Worm (Caenorhabditis elegans) whole organism, L1 larva: Measurements from ENCODE around the gene ubc-7.

Source experiments
- C16A3.4 ChIP-seq: fragments of 150-350 bp; optimal IDR thresholded peaks from 2 replicates; lab custom pipeline; 2014; ENCODE audit warnings: missing biosample characterization, missing genetic modification characterization
- ama-1 ChIP-seq: fragments of 150-350 bp; optimal IDR thresholded peaks from 2 replicates; lab custom pipeline; 2014
- fkh-10 ChIP-seq: sonication (generic microtip); optimal IDR thresholded peaks from 2 replicates; lab custom pipeline; 2017; ENCODE audit warnings: missing biosample characterization, missing genetic modification reagents, missing genetic modification characterization
- lin-15B ChIP-seq: fragments of 150-350 bp; sonication (generic microtip); optimal IDR thresholded peaks from 3 replicates; lab custom pipeline; 2014; ENCODE audit warnings: missing biosample characterization, missing genetic modification characterization
- lin-35 ChIP-seq, 2 experiments: fragments of 150-350 bp; optimal IDR thresholded peaks; 2 replicates each; lab custom pipeline; 2014; ENCODE audit warnings: missing biosample characterization in 2 of 2, missing genetic modification characterization in 2 of 2, missing genetic modification reagents in 2 of 2
- lin-39 ChIP-seq: fragments of 150-350 bp; optimal IDR thresholded peaks from 2 replicates; lab custom pipeline; 2014; ENCODE audit warnings: missing biosample characterization, missing genetic modification reagents, missing genetic modification characterization
- nhr-12 ChIP-seq: sonication (generic microtip); optimal IDR thresholded peaks from 2 replicates; lab custom pipeline; 2017; ENCODE audit warnings: missing biosample characterization, missing genetic modification characterization
- nhr-237 ChIP-seq: fragments of 150-350 bp; optimal IDR thresholded peaks from 2 replicates; lab custom pipeline; 2014; ENCODE audit warnings: missing biosample characterization, missing genetic modification characterization
- rnt-1 ChIP-seq: sonication (generic microtip); optimal IDR thresholded peaks from 2 replicates; lab custom pipeline; 2016; ENCODE audit warnings: mild to moderate bottlenecking, missing genetic modification characterization, moderate library complexity, missing compliant biosample characterization

DNA sequence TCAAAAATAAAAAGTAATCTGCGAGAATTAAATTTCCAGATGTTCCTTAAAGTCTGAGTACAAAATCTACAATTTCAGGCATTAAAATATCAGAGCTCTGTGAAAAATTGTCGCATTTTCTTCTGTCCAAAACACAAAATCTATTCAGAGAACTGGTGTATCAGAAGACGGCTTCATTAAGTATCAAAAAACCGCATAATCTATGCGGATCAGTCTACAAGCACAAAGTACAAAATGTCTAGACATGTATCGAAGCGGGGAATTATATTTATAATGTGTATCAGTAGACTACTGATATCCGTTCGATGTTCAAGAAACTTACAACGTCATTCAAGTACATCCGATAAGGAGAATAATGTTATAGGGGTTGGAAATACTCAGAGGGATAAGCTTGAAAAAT, 38.6 kb upstream of the ubc-7 start:
- TF ChIP-seq rnt-1 (no peak), nhr-12 (no peak), lin-35 (GFP tag; optimal IDR thresholded peaks at IDR 0.05; lab: Kevin White, UChicago) (no peak), ama-1 (lab: Kevin White, UChicago) (no peak), C16A3.4 (no peak), lin-39 (tag; lab: Kevin White, UChicago) (no peak), fkh-10 (GFP tag; lab: Kevin White, UChicago) (no peak), nhr-237 (tag; lab: Kevin White, UChicago) (no peak), lin-15B (tag; lab: Kevin White, UChicago) (no peak)
